Worm (Caenorhabditis elegans): ENCODE measurements around the gene prx-5.

- TF ChIP-seq dao-5 (tag; optimal IDR thresholded peaks at IDR 0.05) (no peak), him-1 (tag; optimal IDR thresholded peaks at IDR 0.05) (no peak)
Observed at ce11 chrII:8748638-8749037, 44.0 kb downstream of the prx-5 start.
